Fruit fly (Drosophila melanogaster): ENCODE measurements around the gene CG3698.
A peak's percentile ranks its signal among the peaks of the same experiment; 100 is the strongest.

CG3698 gene

dm6 chr3L:20837040-20837830, 39.1 kb upstream of the CG3698 start, which contains the start of gene CG13255 (continued):
- TF ChIP-seq CG42726 (GFP tag; IDR thresholded peaks at IDR 0.05; ENCODE audit: partially characterized antibody) = no peak
- TF ChIP-seq CG9797 (GFP tag; optimal IDR thresholded peaks at IDR 0.05) = no peak
- no peak for TF ChIP-seq Dref (GFP tag; IDR thresholded peaks at IDR 0.05)
- no peak for TF ChIP-seq ci (GFP tag; IDR thresholded peaks at IDR 0.05)
- TF ChIP-seq CG2678 (tag; optimal IDR thresholded peaks at IDR 0.05) = peak; percentile 80
- peak; percentile 69 for TF ChIP-seq CG3281 (GFP tag; optimal IDR thresholded peaks at IDR 0.05)
- no peak for TF ChIP-seq CG2202 (tag; optimal IDR thresholded peaks at IDR 0.05)
- TF ChIP-seq CG30403 (GFP tag; optimal IDR thresholded peaks at IDR 0.05) = peak; percentile 71
- no peak for TF ChIP-seq p53 (GFP tag; optimal IDR thresholded peaks at IDR 0.05)
- TF ChIP-seq CG4854 (GFP tag; optimal IDR thresholded peaks at IDR 0.05) = no peak
- peak; percentile 59 for TF ChIP-seq tio (GFP tag; optimal IDR thresholded peaks at IDR 0.05)
- TF ChIP-seq D19B (GFP tag; optimal IDR thresholded peaks at IDR 0.05) = peak; percentile 55
- no peak for TF ChIP-seq en (GFP tag; optimal IDR thresholded peaks at IDR 0.05)
- peak; percentile 72 for TF ChIP-seq CoRest (tag; optimal IDR thresholded peaks at IDR 0.05)
- TF ChIP-seq knrl (GFP tag; IDR thresholded peaks at IDR 0.05; ENCODE audit: partially characterized antibody) = no peak
- peak; percentile 47; the same call in 1 of the 2 replicates for TF ChIP-seq CG9932 (GFP tag; IDR thresholded peaks at IDR 0.05)
- TF ChIP-seq CG11696 (GFP tag; IDR thresholded peaks at IDR 0.05) = no peak
- no peak for TF ChIP-seq caup (GFP tag; optimal IDR thresholded peaks at IDR 0.05; ENCODE audit: severe bottlenecking)
- peak; percentile 42 for TF ChIP-seq phol (tag; optimal IDR thresholded peaks at IDR 0.05)
- TF ChIP-seq CG14050 (GFP tag; IDR thresholded peaks at IDR 0.05) = no peak
- TF ChIP-seq ERR (GFP tag; optimal IDR thresholded peaks at IDR 0.05) = no peak
- TF ChIP-seq scrt (GFP tag; optimal IDR thresholded peaks at IDR 0.05) = no peak
- TF ChIP-seq Med (GFP tag) = peak; percentile 74
- TF ChIP-seq CG12104 (GFP tag; optimal IDR thresholded peaks at IDR 0.05) = peak; percentile 49
- TF ChIP-seq grn (GFP tag; optimal IDR thresholded peaks at IDR 0.05) = peak; percentile 13
- TF ChIP-seq cato (GFP tag; optimal IDR thresholded peaks at IDR 0.05; ENCODE audit: borderline replicate concordance) = peak; percentile 10
- TF ChIP-seq ash1 (GFP tag; optimal IDR thresholded peaks at IDR 0.05) = no peak
- no peak for TF ChIP-seq pros (GFP tag; optimal IDR thresholded peaks at IDR 0.05)
- TF ChIP-seq Nf-YC (tag; optimal IDR thresholded peaks at IDR 0.05) = peak; percentile 21
- TF ChIP-seq CHES-1-like (GFP tag; optimal IDR thresholded peaks at IDR 0.05) = peak; percentile 48
- TF ChIP-seq Mrtf (GFP tag; IDR thresholded peaks at IDR 0.05) = no peak
- no peak for TF ChIP-seq zen2 (GFP tag; IDR thresholded peaks at IDR 0.05; ENCODE audit: partially characterized antibody)
- no peak for TF ChIP-seq jing (GFP tag; optimal IDR thresholded peaks at IDR 0.05)
- TF ChIP-seq CG18476 (GFP tag; optimal IDR thresholded peaks at IDR 0.05) = no peak
- TF ChIP-seq ssp (GFP tag; IDR thresholded peaks at IDR 0.05) = no peak
- TF ChIP-seq az2 (GFP tag; optimal IDR thresholded peaks at IDR 0.05) = peak; percentile 14
- TF ChIP-seq chm (GFP tag; IDR thresholded peaks at IDR 0.05) = no peak
- TF ChIP-seq CG11560 (tag; IDR thresholded peaks at IDR 0.05) = no peak
- TF ChIP-seq Pdp1 (GFP tag; optimal IDR thresholded peaks at IDR 0.05) = peak; percentile 18 to 32
- TF ChIP-seq Dll (GFP tag; IDR thresholded peaks at IDR 0.05; ENCODE audit: partially characterized antibody) = no peak
- no peak for TF ChIP-seq CG4282 (GFP tag; optimal IDR thresholded peaks at IDR 0.05)

Measured in whole organism, embryonic.